Fruit fly (Drosophila melanogaster) whole organism: ENCODE results near the gene Muc14A.

Experiments
- psq ChIP-seq: fragments of >200 bp; optimal IDR thresholded peaks from 2 replicates; lab custom pipeline; 2017
- usp ChIP-seq: fragments of >200 bp; optimal IDR thresholded peaks from 2 replicates; lab custom pipeline; 2017; ENCODE audit warnings: missing biosample characterization, missing genetic modification characterization, mixed read lengths

dm6 chrX:16092614-16093280, 83.8 kb downstream of the Muc14A start:
- TF ChIP-seq psq (lab: Kevin White, UChicago), result no peak
- TF ChIP-seq usp (GFP tag; lab: Kevin White, UChicago), result no peak
